Worm (Caenorhabditis elegans) whole organism, L2 larva: ENCODE measurements around the gene nhr-183.

ENCODE experiments used
- R02D3.7 ChIP-seq: fragments of 150-350 bp; optimal IDR thresholded peaks from 2 replicates; lab custom pipeline; 2014; ENCODE audit warnings: missing biosample characterization, missing genetic modification characterization
- alr-1 ChIP-seq: fragments of 150-350 bp; optimal IDR thresholded peaks from 2 replicates; lab custom pipeline; 2014; ENCODE audit warnings: missing biosample characterization, missing genetic modification characterization
- ceh-82 ChIP-seq: fragments of 150-350 bp; optimal IDR thresholded peaks from 2 replicates; lab custom pipeline; 2014; ENCODE audit warnings: missing biosample characterization, missing genetic modification characterization
- lin-13 ChIP-seq: fragments of 150-350 bp; optimal IDR thresholded peaks from 2 replicates; lab custom pipeline; 2014; ENCODE audit warnings: missing biosample characterization, missing genetic modification reagents, missing genetic modification characterization
- nhr-12 ChIP-seq: fragments of 150-350 bp; optimal IDR thresholded peaks from 2 replicates; lab custom pipeline; 2014; ENCODE audit warnings: missing biosample characterization, missing genetic modification characterization
- nhr-6 ChIP-seq: fragments of 150-350 bp; optimal IDR thresholded peaks from 2 replicates; lab custom pipeline; 2014; ENCODE audit warnings: missing biosample characterization, missing genetic modification characterization
- nhr-77 ChIP-seq: fragments of 150-350 bp; optimal IDR thresholded peaks from 2 replicates; lab custom pipeline; 2014; ENCODE audit warnings: missing biosample characterization, missing genetic modification characterization
- snpc-4 ChIP-seq: fragments of 150-350 bp; optimal IDR thresholded peaks from 2 replicates; lab custom pipeline; 2014; ENCODE audit warnings: missing biosample characterization, missing genetic modification characterization
- unc-62 ChIP-seq: fragments of 150-350 bp; optimal IDR thresholded peaks from 2 replicates; lab custom pipeline; 2014; ENCODE audit warnings: missing biosample characterization, missing genetic modification reagents, missing genetic modification characterization
- ztf-1 ChIP-seq: fragments of 200-800 bp; sonication (Bioruptor generic); conservative IDR thresholded peaks from 2 replicates; pipeline ENCODE4 v1.3.6; 2022; ENCODE audit warnings: missing genetic modification characterization, missing compliant biosample characterization
- ztf-4 ChIP-seq: fragments of 150-350 bp; optimal IDR thresholded peaks from 2 replicates; lab custom pipeline; 2014; ENCODE audit warnings: missing biosample characterization, missing genetic modification characterization

ce11 chrV:2264925-2265324 lies 491 bp upstream of the nhr-183 start:
- TF ChIP-seq nhr-6 (no peak), nhr-12 (tag; lab: Kevin White, UChicago) (no peak), ztf-4 (no peak), unc-62 (no peak), alr-1 (tag; lab: Kevin White, UChicago) (no peak), snpc-4 (tag; lab: Kevin White, UChicago) (no peak), lin-13 (GFP tag; lab: Kevin White, UChicago) (no peak), ceh-82 (no peak), R02D3.7 (tag; lab: Kevin White, UChicago) (no peak), nhr-77 (tag; lab: Kevin White, UChicago) (no peak), ztf-1 (GFP tag; lab: Robert Waterston, UW) (no peak)
